Worm (Caenorhabditis elegans) whole organism, L4 larva: ENCODE data around the gene T06E4.7.
"Not testable (repeated sequence)": the region's sequence is repeated elsewhere in the genome, so short reads cannot be mapped to it uniquely, and the experiment has no call there.

ENCODE experiments used
- T26A8.4 ChIP-seq: fragments of 200-800 bp; sonication (Bioruptor generic); IDR thresholded peaks from 2 replicates; pipeline ENCODE4 v1.3.6; 2022; ENCODE audit warnings: missing genetic modification characterization, missing compliant biosample characterization
- Y105C5A.15 ChIP-seq: fragments of 200-800 bp; sonication (Bioruptor generic); IDR thresholded peaks from 2 replicates; pipeline ENCODE4 v1.3.6; 2022; ENCODE audit warnings: missing genetic modification characterization, missing compliant biosample characterization
- Y48G9A.11 ChIP-seq: fragments of 200-800 bp; sonication (Bioruptor generic); IDR thresholded peaks from 2 replicates; pipeline ENCODE4 v1.3.6; 2022; ENCODE audit warnings: missing genetic modification reagents, missing genetic modification characterization, missing compliant biosample characterization
- Y75B8A.6 ChIP-seq: fragments of 200-800 bp; sonication (Bioruptor generic); IDR thresholded peaks from 2 replicates; pipeline ENCODE4 v1.3.6; 2022; ENCODE audit warnings: missing genetic modification reagents, missing genetic modification characterization, missing compliant biosample characterization
- aly-2 ChIP-seq: sonication (generic microtip); optimal IDR thresholded peaks from 2 replicates; lab custom pipeline; 2018; ENCODE audit warnings: missing biosample characterization, missing genetic modification characterization
- ceh-82 ChIP-seq: sonication (generic microtip); optimal IDR thresholded peaks from 2 replicates; lab custom pipeline; 2017; ENCODE audit warnings: missing biosample characterization, missing genetic modification characterization
- ctbp-1 ChIP-seq: fragments of 200-800 bp; sonication (Bioruptor generic); IDR thresholded peaks from 2 replicates; pipeline ENCODE4 v1.3.6; 2022; ENCODE audit warnings: missing genetic modification reagents, missing genetic modification characterization, missing compliant biosample characterization
- daf-12 ChIP-seq: fragments of 150-350 bp; optimal IDR thresholded peaks from 2 replicates; lab custom pipeline; 2014; ENCODE audit warnings: missing biosample characterization, missing genetic modification reagents, missing genetic modification characterization
- daf-8 ChIP-seq: fragments of 200-800 bp; sonication (Bioruptor generic); IDR thresholded peaks from 2 replicates; pipeline ENCODE4 v1.3.6; 2022; ENCODE audit warnings: missing genetic modification characterization, missing compliant biosample characterization
- dmd-6 ChIP-seq: fragments of 200-800 bp; sonication (Bioruptor generic); IDR thresholded peaks from 2 replicates; pipeline ENCODE4 v1.3.6; 2022; ENCODE audit warnings: missing genetic modification reagents, missing genetic modification characterization, missing compliant biosample characterization
- dmd-9 ChIP-seq: fragments of 200-800 bp; sonication (Bioruptor generic); IDR thresholded peaks from 2 replicates; pipeline ENCODE4 v1.3.6; 2022; ENCODE audit warnings: missing genetic modification reagents, missing genetic modification characterization, missing compliant biosample characterization
- duxl-1 ChIP-seq: sonication (generic microtip); optimal IDR thresholded peaks from 2 replicates; lab custom pipeline; 2016; ENCODE audit warnings: mild to moderate bottlenecking, missing genetic modification characterization, moderate library complexity, missing compliant biosample characterization; ENCODE audit not compliant: poor library complexity
- egl-43 ChIP-seq: fragments of 200-800 bp; sonication (Bioruptor generic); IDR thresholded peaks from 2 replicates; pipeline ENCODE4 v1.3.6; 2022; ENCODE audit warnings: missing genetic modification reagents, missing genetic modification characterization, missing compliant biosample characterization
- fos-1 ChIP-seq: fragments of 150-350 bp; optimal IDR thresholded peaks from 2 replicates; lab custom pipeline; 2014; ENCODE audit warnings: missing biosample characterization, missing genetic modification characterization
- lim-7 ChIP-seq: fragments of 200-800 bp; sonication (Bioruptor generic); IDR thresholded peaks from 2 replicates; pipeline ENCODE4 v1.3.6; 2022; ENCODE audit warnings: missing genetic modification characterization, missing compliant biosample characterization
- lin-1 ChIP-seq: fragments of 200-800 bp; sonication (Bioruptor generic); IDR thresholded peaks from 2 replicates; pipeline ENCODE4 v1.3.6; 2022; ENCODE audit warnings: missing genetic modification reagents, missing genetic modification characterization, missing compliant biosample characterization
- lin-13 ChIP-seq: fragments of 150-350 bp; optimal IDR thresholded peaks from 2 replicates; lab custom pipeline; 2014; ENCODE audit warnings: missing biosample characterization, missing genetic modification reagents, missing genetic modification characterization
- lin-39 ChIP-seq: fragments of 150-350 bp; optimal IDR thresholded peaks from 2 replicates; lab custom pipeline; 2014; ENCODE audit warnings: missing biosample characterization, missing genetic modification reagents, missing genetic modification characterization
- mep-1 ChIP-seq: fragments of 150-350 bp; sonication (generic microtip); optimal IDR thresholded peaks from 3 replicates; lab custom pipeline; 2014; ENCODE audit warnings: missing biosample characterization, missing genetic modification characterization
- nhr-28 ChIP-seq: fragments of 150-350 bp; optimal IDR thresholded peaks from 2 replicates; lab custom pipeline; 2014; ENCODE audit warnings: missing biosample characterization, missing genetic modification characterization
- nhr-76 ChIP-seq: fragments of 150-350 bp; optimal IDR thresholded peaks from 2 replicates; lab custom pipeline; 2014; ENCODE audit warnings: missing biosample characterization, missing genetic modification characterization
- pha-4 ChIP-seq, 2 experiments: fragments of 150-350 bp in 1 of 2; fragments of 200-800 bp in 1 of 2; sonication (Bioruptor generic) in 1 of 2; IDR thresholded peaks in 1 of 2; optimal IDR thresholded peaks in 1 of 2; 2 replicates each; pipeline versions ENCODE4 v1.3.6 to Lab custom; 2014 to 2022; ENCODE audit warnings: missing genetic modification characterization in 2 of 2, missing genetic modification reagents in 2 of 2, missing biosample characterization in 1 of 2, missing compliant biosample characterization in 1 of 2
- rbr-2 ChIP-seq: sonication (generic microtip); optimal IDR thresholded peaks from 2 replicates; lab custom pipeline; 2016; ENCODE audit warnings: missing genotype, missing genetic modification characterization, missing compliant biosample characterization
- set-16 ChIP-seq: fragments of 200-800 bp; sonication (Bioruptor generic); IDR thresholded peaks from 2 replicates; pipeline ENCODE4 v1.3.6; 2022; ENCODE audit warnings: missing genetic modification reagents, missing genetic modification characterization, missing compliant biosample characterization
- spr-3 ChIP-seq: fragments of 200-800 bp; sonication (Bioruptor generic); optimal IDR thresholded peaks from 2 replicates; lab custom pipeline; 2018; ENCODE audit warnings: mild to moderate bottlenecking, missing genetic modification characterization, missing compliant biosample characterization
- unc-62 ChIP-seq, 3 experiments: fragments of 150-350 bp in 1 of 3; sonication (generic microtip); optimal IDR thresholded peaks in 2 of 3; peaks in 1 of 3; 1 replicate in 1 of 3; 2 replicates in 2 of 3; lab custom pipeline; 2014 to 2017; ENCODE audit warnings: missing biosample characterization in 3 of 3, missing genetic modification characterization in 3 of 3, missing genetic modification reagents in 3 of 3, missing genotype in 1 of 3
- ztf-7 ChIP-seq: fragments of 150-350 bp; optimal IDR thresholded peaks from 2 replicates; lab custom pipeline; 2014; ENCODE audit warnings: missing biosample characterization, missing genetic modification characterization

The T06E4.7 gene

ce11 chrV:9588574-9588973 lies 37.6 kb upstream of the T06E4.7 start:
- TF ChIP-seq spr-3 (GFP tag; lab: Kevin White, UChicago) (no peak), nhr-28 (tag; lab: Kevin White, UChicago) (peak; percentile 44)

DNA sequence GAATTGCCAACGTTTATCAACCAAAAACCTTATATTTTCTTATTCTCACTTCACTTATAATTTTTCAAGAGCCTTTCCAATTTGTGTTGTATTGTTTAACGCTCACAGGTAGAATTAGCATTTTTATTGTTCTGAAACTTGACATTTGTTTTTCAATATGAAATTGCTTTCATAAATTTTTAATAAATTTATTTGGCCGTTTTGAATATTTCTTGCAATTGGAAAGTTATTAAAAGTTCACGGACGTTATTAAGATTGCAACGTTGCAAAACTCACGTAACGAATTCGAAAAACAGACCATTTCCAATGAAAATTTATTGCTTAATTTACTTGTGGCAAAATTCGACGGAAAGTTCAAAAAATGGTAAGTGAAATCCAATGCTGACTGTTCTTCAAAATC lies 35.9 kb upstream of the T06E4.7 start, which contains the start of gene K09G1.2:
Gene K09G1.2 (plus strand): TSS at position 301 of the 400 bp plus-strand sequence.
- no peak for TF ChIP-seq aly-2
- no peak for TF ChIP-seq spr-3 (GFP tag; lab: Kevin White, UChicago)
- TF ChIP-seq fos-1 (tag; lab: Kevin White, UChicago) = no peak
- no peak for TF ChIP-seq mep-1 (tag; lab: Kevin White, UChicago)
- TF ChIP-seq set-16 (GFP tag; lab: Robert Waterston, UW) = no peak
- no peak for TF ChIP-seq dmd-9 (GFP tag; lab: Robert Waterston, UW)

- peak; percentile 69; the same call in 1 of the 2 replicates for TF ChIP-seq set-16 (GFP tag; lab: Robert Waterston, UW)
Measured at ce11 chrV:9601904-9602303, 24.3 kb upstream of the T06E4.7 start.

- TF ChIP-seq pha-4 (GFP tag; IDR thresholded peaks at IDR 0.05; lab: Robert Waterston, UW) = 0 out of 2 replicates have a peak, but pooled peaks have one; percentile 27
- TF ChIP-seq pha-4 (tag; optimal IDR thresholded peaks at IDR 0.05; lab: Kevin White, UChicago) = not testable (repeated sequence)
- TF ChIP-seq lin-1 (GFP tag; lab: Robert Waterston, UW) = 0 out of 2 replicates have a peak, but pooled peaks have one; percentile 24
- TF ChIP-seq Y48G9A.11 (GFP tag; lab: Robert Waterston, UW) = 0 out of 2 replicates have a peak, but pooled peaks have one; percentile 11
Measured at ce11 chrV:9603488-9603887, 22.7 kb upstream of the T06E4.7 start.

DNA sequence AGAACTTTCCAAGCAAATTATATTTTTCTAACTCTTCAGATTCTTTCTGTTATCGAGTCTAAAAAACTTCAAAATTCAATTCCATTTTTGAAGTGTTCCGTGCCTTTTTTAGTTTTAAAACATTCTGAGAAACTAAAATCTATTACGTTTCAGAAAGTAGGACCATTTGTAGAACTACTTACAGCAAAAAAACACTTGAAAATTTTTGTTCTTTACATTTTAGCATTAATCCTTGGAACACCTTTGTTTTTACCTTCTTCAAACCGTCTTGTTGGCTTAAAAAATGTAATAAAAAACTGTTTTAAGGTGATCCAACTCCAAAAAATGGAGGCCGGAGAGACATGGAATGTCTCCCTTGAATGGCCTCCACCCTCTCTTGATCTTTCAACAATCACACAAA lies 17.9 kb upstream of the T06E4.7 start, which contains the start of gene dop-2:
Gene dop-2 (plus strand): TSS at position 301 of the 400 bp plus-strand sequence.
- TF ChIP-seq dmd-9 (GFP tag; lab: Robert Waterston, UW) = no peak
- TF ChIP-seq lin-13 = no peak
- TF ChIP-seq Y75B8A.6 (GFP tag; lab: Robert Waterston, UW) = no peak
- TF ChIP-seq T26A8.4 = no peak
- no peak for TF ChIP-seq ceh-82
- no peak for TF ChIP-seq duxl-1 (tag; lab: Kevin White, UChicago)

DNA sequence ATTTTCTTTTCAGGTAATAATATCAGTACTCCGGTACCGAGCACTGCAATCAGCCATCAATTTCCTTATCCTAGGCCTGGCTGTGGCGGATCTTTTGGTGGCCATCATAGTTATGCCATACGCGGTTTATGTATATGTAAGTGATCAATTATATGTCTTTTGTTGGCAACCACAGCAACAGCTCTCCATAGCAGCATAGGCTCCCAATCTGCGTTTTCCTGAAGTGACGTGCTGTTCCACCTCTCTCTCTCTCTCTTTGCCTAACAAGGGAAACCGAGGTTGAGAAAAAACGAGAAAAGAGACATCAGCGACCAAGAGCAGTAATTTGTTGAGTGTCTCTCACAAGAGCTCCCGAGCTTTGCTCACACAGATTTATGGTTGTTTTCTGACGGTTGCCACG lies 17.0 kb upstream of the T06E4.7 start:
- TF ChIP-seq lim-7 (GFP tag; lab: Robert Waterston, UW) (no peak), unc-62 (GFP tag; optimal IDR thresholded peaks at IDR 0.05 in 1 of 2; lab: Kevin White, UChicago) (peak in 1 of 2 experiments; percentile 92), unc-62 (tag; optimal IDR thresholded peaks at IDR 0.05; lab: Kevin White, UChicago) (no peak), daf-12 (no peak), egl-43 (GFP tag; lab: Robert Waterston, UW) (0 out of 2 replicates have a peak, but pooled peaks have one; percentile 22)

DNA sequence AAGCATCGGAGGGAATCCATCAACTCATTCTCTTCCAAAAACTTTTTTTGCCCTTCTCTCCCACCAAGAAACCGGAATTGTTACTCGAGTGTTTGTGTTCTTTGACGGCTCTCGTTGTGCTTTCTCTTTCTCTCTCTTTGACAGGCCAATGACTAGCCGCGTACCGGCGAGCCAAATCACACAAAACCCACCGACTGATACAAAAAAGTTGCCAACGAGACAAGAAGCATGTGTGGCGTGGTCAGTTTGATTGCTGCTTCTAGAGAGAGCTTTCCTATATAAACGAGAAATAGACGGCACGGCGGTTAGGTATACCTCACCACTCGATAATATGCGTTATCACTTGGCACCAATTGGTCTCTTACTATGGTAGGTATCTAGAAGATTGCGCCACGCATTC lies 10.5 kb upstream of the T06E4.7 start, which contains the start of gene pqn-63:
Gene pqn-63 (plus strand): TSS at position 307 of the 400 bp plus-strand sequence.
- TF ChIP-seq ctbp-1 (GFP tag; lab: Robert Waterston, UW) (no peak), dmd-6 (GFP tag; lab: Robert Waterston, UW) (peak; percentile 42; the same call in 1 of the 2 replicates), ztf-7 (tag; lab: Kevin White, UChicago) (no peak), nhr-76 (tag; lab: Kevin White, UChicago) (no peak), lin-39 (tag; lab: Kevin White, UChicago) (no peak), daf-8 (GFP tag; lab: Robert Waterston, UW) (no peak), rbr-2 (tag; lab: Kevin White, UChicago) (no peak), Y105C5A.15 (GFP tag; lab: Robert Waterston, UW) (no peak), lin-13 (no peak)
